Fruit fly (Drosophila melanogaster): Measurements from ENCODE around the gene RhoGAP71E.

RhoGAP71E gene

dm6 chr3L:15588514-15589138 is at the start of gene RhoGAP71E (continued):
- TF ChIP-seq lola (GFP tag; optimal IDR thresholded peaks at IDR 0.05): peak in 1 of 3 experiments; percentile 19
- TF ChIP-seq sug (tag; optimal IDR thresholded peaks at IDR 0.05): peak; percentile 57
- TF ChIP-seq dimm (GFP tag; IDR thresholded peaks at IDR 0.05): no peak
- TF ChIP-seq CG13123 (GFP tag; optimal IDR thresholded peaks at IDR 0.05): peak; percentile 7
- TF ChIP-seq ash1 (GFP tag; optimal IDR thresholded peaks at IDR 0.05): peak; percentile 28
- TF ChIP-seq pum (GFP tag; optimal IDR thresholded peaks at IDR 0.05): no peak
- 0 out of 2 replicates have a peak, but pooled peaks have one; percentile 32 for TF ChIP-seq Oaz (GFP tag; IDR thresholded peaks at IDR 0.05)
- TF ChIP-seq Aef1 (GFP tag; IDR thresholded peaks at IDR 0.05): no peak
- no peak for TF ChIP-seq Bdp1 (GFP tag; optimal IDR thresholded peaks at IDR 0.05)
- 0 out of 2 replicates have a peak, but pooled peaks have one; percentile 18 for TF ChIP-seq wdn (GFP tag; IDR thresholded peaks at IDR 0.05)
- no peak for TF ChIP-seq br (optimal IDR thresholded peaks at IDR 0.05)
- peak; percentile 63 for TF ChIP-seq grau (tag; optimal IDR thresholded peaks at IDR 0.05)
- no peak for TF ChIP-seq tup (GFP tag; optimal IDR thresholded peaks at IDR 0.05)
- no peak for TF ChIP-seq CG16863 (GFP tag; optimal IDR thresholded peaks at IDR 0.05)
- TF ChIP-seq bab2 (GFP tag; optimal IDR thresholded peaks at IDR 0.05): no peak
- peak; percentile 74 for TF ChIP-seq Rfx (GFP tag; IDR thresholded peaks at IDR 0.05)
- no peak for TF ChIP-seq CG16813 (GFP tag; IDR thresholded peaks at IDR 0.05; ENCODE audit: partially characterized antibody)
- TF ChIP-seq CG11560 (tag; IDR thresholded peaks at IDR 0.05): no peak
- no peak for TF ChIP-seq Dfd (GFP tag; optimal IDR thresholded peaks at IDR 0.05)
- peak; percentile 48 for TF ChIP-seq odd (GFP tag; optimal IDR thresholded peaks at IDR 0.05)
- no peak for TF ChIP-seq Oli (tag; optimal IDR thresholded peaks at IDR 0.05)
- no peak for TF ChIP-seq CG12236 (GFP tag; optimal IDR thresholded peaks at IDR 0.05)
- no peak for TF ChIP-seq CG14860 (GFP tag; IDR thresholded peaks at IDR 0.05; ENCODE audit: partially characterized antibody)
- TF ChIP-seq bsh (GFP tag; optimal IDR thresholded peaks at IDR 0.05): peak; percentile 13 to 35
- no peak for TF ChIP-seq insv (GFP tag; optimal IDR thresholded peaks at IDR 0.05)
- peak; percentile 23 for TF ChIP-seq PHDP (tag; optimal IDR thresholded peaks at IDR 0.05)
- no peak for TF ChIP-seq Gug (GFP tag; IDR thresholded peaks at IDR 0.05)
- peak in 1 of 3 experiments; percentile 80 for TF ChIP-seq Stat92E (GFP tag; optimal IDR thresholded peaks at IDR 0.05)
- no peak for TF ChIP-seq CG14050 (GFP tag; IDR thresholded peaks at IDR 0.05)
- peak; percentile 55; the same call in 1 of the 2 replicates for TF ChIP-seq Bgb (GFP tag; IDR thresholded peaks at IDR 0.05; ENCODE audit: partially characterized antibody)
- TF ChIP-seq Usf (GFP tag; optimal IDR thresholded peaks at IDR 0.05): no peak
- TF ChIP-seq jing (GFP tag; optimal IDR thresholded peaks at IDR 0.05): no peak
- peak; percentile 26 for TF ChIP-seq CG8359 (GFP tag; optimal IDR thresholded peaks at IDR 0.05; ENCODE audit: borderline replicate concordance)
- TF ChIP-seq Dip3 (GFP tag; optimal IDR thresholded peaks at IDR 0.05): no peak
- TF ChIP-seq CG2875 (GFP tag; optimal IDR thresholded peaks at IDR 0.05): no peak
- TF ChIP-seq Spps (tag; optimal IDR thresholded peaks at IDR 0.05): no peak
- TF ChIP-seq CG7745 (tag; optimal IDR thresholded peaks at IDR 0.05): peak; percentile 16
- TF ChIP-seq Ets97D (GFP tag; optimal IDR thresholded peaks at IDR 0.05): peak; percentile 5
- TF ChIP-seq Max (GFP tag; optimal IDR thresholded peaks at IDR 0.05): peak; percentile 29
- no peak for TF ChIP-seq C15 (GFP tag; IDR thresholded peaks at IDR 0.05)
- no peak for TF ChIP-seq Mad (GFP tag; optimal IDR thresholded peaks at IDR 0.05)
- no peak for TF ChIP-seq CG4424 (GFP tag; optimal IDR thresholded peaks at IDR 0.05)
- TF ChIP-seq Dp (GFP tag; optimal IDR thresholded peaks at IDR 0.05): peak; percentile 11
- peak; percentile 15 for TF ChIP-seq Mes4 (GFP tag; optimal IDR thresholded peaks at IDR 0.05)
- TF ChIP-seq chif (GFP tag; optimal IDR thresholded peaks at IDR 0.05): no peak
- TF ChIP-seq CG10274 (GFP tag; optimal IDR thresholded peaks at IDR 0.05): no peak
- TF ChIP-seq CG31441 (GFP tag; IDR thresholded peaks at IDR 0.05): peak; percentile 55
- no peak for TF ChIP-seq E2f1 (GFP tag; IDR thresholded peaks at IDR 0.05)
- TF ChIP-seq Ssrp (tag; optimal IDR thresholded peaks at IDR 0.05): no peak
- TF ChIP-seq ftz-f1 (GFP tag; optimal IDR thresholded peaks at IDR 0.05): no peak

All from whole organism, embryonic.